Worm (Caenorhabditis elegans) whole organism, young adult: Measurements from ENCODE around the gene srg-2.
A peak's percentile ranks its signal among the peaks of the same experiment; 100 is the strongest.

ENCODE experiments used
- B0336.3 ChIP-seq: fragments of 200-800 bp; sonication (Bioruptor generic); IDR thresholded peaks from 2 replicates; pipeline ENCODE4 v1.3.6; 2022; ENCODE audit warnings: missing genetic modification characterization, missing compliant biosample characterization
- F10E7.11 ChIP-seq: sonication (generic microtip); optimal IDR thresholded peaks from 2 replicates; lab custom pipeline; 2017; ENCODE audit warnings: mild to moderate bottlenecking, missing genetic modification characterization, moderate library complexity, missing compliant biosample characterization
- F33H1.4 ChIP-seq: fragments of 200-800 bp; sonication (Bioruptor generic); IDR thresholded peaks from 2 replicates; pipeline ENCODE4 v1.3.6; 2022; ENCODE audit warnings: missing genetic modification reagents, missing genetic modification characterization, missing compliant biosample characterization
- F37B4.10 ChIP-seq: fragments of 200-800 bp; sonication (Bioruptor generic); IDR thresholded peaks from 2 replicates; pipeline ENCODE4 v1.3.6; 2022; ENCODE audit warnings: missing genetic modification characterization, missing compliant biosample characterization
- F57A8.1 ChIP-seq: fragments of 200-800 bp; sonication (Bioruptor generic); optimal IDR thresholded peaks from 2 replicates; lab custom pipeline; 2018; ENCODE audit warnings: mild to moderate bottlenecking, missing genetic modification characterization, moderate library complexity, missing compliant biosample characterization
- K11D2.4 ChIP-seq: fragments of 200-800 bp; sonication (Bioruptor generic); IDR thresholded peaks from 2 replicates; pipeline ENCODE4 v1.3.6; 2022; ENCODE audit warnings: missing genetic modification reagents, missing genetic modification characterization, missing compliant biosample characterization
- Y53G8AR.9 ChIP-seq: fragments of 200-800 bp; sonication (Bioruptor generic); conservative IDR thresholded peaks from 2 replicates; pipeline ENCODE4 v1.3.6; 2022; ENCODE audit warnings: missing genetic modification reagents, missing genetic modification characterization, missing compliant biosample characterization
- Y67H2A.10 ChIP-seq: fragments of 200-800 bp; sonication (Bioruptor generic); conservative IDR thresholded peaks from 2 replicates; pipeline ENCODE4 v1.3.6; 2022; ENCODE audit warnings: missing genetic modification reagents, missing genetic modification characterization, missing compliant biosample characterization
- Y79H2A.3 ChIP-seq: fragments of 200-800 bp; sonication (Bioruptor generic); conservative IDR thresholded peaks from 2 replicates; pipeline ENCODE4 v1.3.6; 2022; ENCODE audit warnings: missing genetic modification reagents, missing genetic modification characterization, missing compliant biosample characterization
- ZK185.1 ChIP-seq: sonication (generic microtip); optimal IDR thresholded peaks from 2 replicates; lab custom pipeline; 2016; ENCODE audit warnings: mild to moderate bottlenecking, missing genetic modification characterization, missing compliant biosample characterization; ENCODE audit not compliant: poor library complexity, severe bottlenecking
- athp-1 ChIP-seq: sonication (generic microtip); optimal IDR thresholded peaks from 2 replicates; lab custom pipeline; 2017; ENCODE audit warnings: mild to moderate bottlenecking, missing genetic modification characterization, missing compliant biosample characterization
- bed-2 ChIP-seq: fragments of 200-800 bp; sonication (Bioruptor generic); IDR thresholded peaks from 2 replicates; pipeline ENCODE4 v1.3.6; 2022; ENCODE audit warnings: missing genetic modification reagents, missing genetic modification characterization, missing compliant biosample characterization
- cebp-1 ChIP-seq, 2 experiments: fragments of 200-800 bp in 1 of 2; sonication (Bioruptor generic) in 1 of 2; sonication (generic microtip) in 1 of 2; IDR thresholded peaks in 1 of 2; optimal IDR thresholded peaks in 1 of 2; 2 replicates each; pipeline versions ENCODE4 v1.3.6 to Lab custom; 2017 to 2022; ENCODE audit warnings: missing compliant biosample characterization in 2 of 2, missing genetic modification characterization in 2 of 2, mild to moderate bottlenecking in 1 of 2, missing genetic modification reagents in 1 of 2, moderate library complexity in 1 of 2
- ceh-27 ChIP-seq: fragments of 200-800 bp; sonication (Bioruptor generic); optimal IDR thresholded peaks from 2 replicates; lab custom pipeline; 2018; ENCODE audit warnings: mild to moderate bottlenecking, missing genetic modification characterization, moderate library complexity, missing compliant biosample characterization
- egl-18 ChIP-seq: fragments of 200-800 bp; sonication (Bioruptor generic); IDR thresholded peaks from 2 replicates; pipeline ENCODE4 v1.3.6; 2022; ENCODE audit warnings: missing genetic modification reagents, missing genetic modification characterization, missing compliant biosample characterization
- egl-44 ChIP-seq: fragments of 200-800 bp; sonication (Bioruptor generic); IDR thresholded peaks from 2 replicates; pipeline ENCODE4 v1.3.6; 2022; ENCODE audit warnings: missing genetic modification reagents, missing genetic modification characterization, missing compliant biosample characterization
- him-1 ChIP-seq: sonication (generic microtip); optimal IDR thresholded peaks from 2 replicates; lab custom pipeline; 2016; ENCODE audit warnings: missing genotype, missing genetic modification reagents, missing genetic modification characterization, missing compliant biosample characterization
- hrde-1 ChIP-seq: sonication (generic microtip); optimal IDR thresholded peaks from 2 replicates; lab custom pipeline; 2016; ENCODE audit warnings: missing genetic modification characterization, mild to moderate bottlenecking, missing compliant biosample characterization, moderate library complexity, missing genotype, missing genetic modification reagents, borderline replicate concordance
- hsf-1 ChIP-seq: fragments of 200-800 bp; sonication (Bioruptor generic); IDR thresholded peaks from 2 replicates; pipeline ENCODE4 v1.3.6; 2022; ENCODE audit warnings: missing genetic modification reagents, missing genetic modification characterization, missing compliant biosample characterization
- madf-3 ChIP-seq: fragments of 200-800 bp; sonication (Bioruptor generic); IDR thresholded peaks from 2 replicates; pipeline ENCODE4 v1.3.6; 2022; ENCODE audit warnings: missing genetic modification reagents, missing genetic modification characterization, missing compliant biosample characterization
- madf-8 ChIP-seq: fragments of 200-800 bp; sonication (Bioruptor generic); conservative IDR thresholded peaks from 2 replicates; pipeline ENCODE4 v1.3.6; 2022; ENCODE audit warnings: missing genetic modification reagents, missing genetic modification characterization, missing compliant biosample characterization
- nhr-27 ChIP-seq: fragments of 200-800 bp; sonication (Bioruptor generic); optimal IDR thresholded peaks from 2 replicates; lab custom pipeline; 2018; ENCODE audit warnings: mild to moderate bottlenecking, missing genetic modification characterization, moderate library complexity, missing compliant biosample characterization
- nhr-80 ChIP-seq: sonication (generic microtip); optimal IDR thresholded peaks from 2 replicates; lab custom pipeline; 2016; ENCODE audit warnings: missing genetic modification characterization, missing compliant biosample characterization
- nhr-90 ChIP-seq: sonication (generic microtip); optimal IDR thresholded peaks from 2 replicates; lab custom pipeline; 2016; ENCODE audit warnings: missing genotype, mild to moderate bottlenecking, missing genetic modification characterization, missing compliant biosample characterization
- pha-4 ChIP-seq: fragments of 150-350 bp; sonication (generic microtip); optimal IDR thresholded peaks from 2 replicates; lab custom pipeline; 2014; ENCODE audit warnings: missing biosample characterization, missing genetic modification reagents, missing genetic modification characterization
- rpc-1 ChIP-seq, 2 experiments: fragments of 150-350 bp in 1 of 2; sonication (generic microtip) in 1 of 2; optimal IDR thresholded peaks; 2 replicates each; lab custom pipeline; 2014 to 2018; ENCODE audit warnings: missing biosample characterization in 1 of 2, missing genetic modification characterization in 1 of 2, missing genetic modification reagents in 1 of 2, missing genotype in 1 of 2
- sdz-38 ChIP-seq: sonication (generic microtip); optimal IDR thresholded peaks from 2 replicates; lab custom pipeline; 2016; ENCODE audit warnings: missing genotype, missing genetic modification characterization, missing compliant biosample characterization
- snpc-1.3 ChIP-seq: sonication (generic microtip); optimal IDR thresholded peaks from 2 replicates; lab custom pipeline; 2017; ENCODE audit warnings: missing genetic modification characterization, mild to moderate bottlenecking, missing compliant biosample characterization, antibody characterized with exemption, moderate library complexity, missing genotype, missing genetic modification reagents; ENCODE audit not compliant: insufficient read depth
- snpc-4 ChIP-seq, 5 experiments: fragments of 150-350 bp in 1 of 5; sonication (generic microtip) in 4 of 5; optimal IDR thresholded peaks; 2 replicates each; lab custom pipeline; 2014 to 2018; ENCODE audit warnings: missing genetic modification characterization in 5 of 5, missing biosample characterization in 3 of 5, antibody characterized with exemption in 2 of 5, mild to moderate bottlenecking in 2 of 5, missing compliant biosample characterization in 2 of 5, missing genotype in 2 of 5, moderate library complexity in 2 of 5, missing genetic modification reagents in 1 of 5
- somi-1 ChIP-seq: fragments of 200-800 bp; sonication (Bioruptor generic); optimal IDR thresholded peaks from 2 replicates; lab custom pipeline; 2018; ENCODE audit warnings: mild to moderate bottlenecking, missing genetic modification characterization, missing compliant biosample characterization
- tbp1 ChIP-seq: fragments of 200-800 bp; sonication (Bioruptor generic); optimal IDR thresholded peaks from 2 replicates; lab custom pipeline; 2018; ENCODE audit warnings: mild to moderate bottlenecking, missing genetic modification characterization, missing compliant biosample characterization
- tbx-9 ChIP-seq: sonication (generic microtip); optimal IDR thresholded peaks from 2 replicates; lab custom pipeline; 2016; ENCODE audit warnings: borderline replicate concordance, missing genetic modification characterization, inconsistent platforms, missing compliant biosample characterization
- tlf-1 ChIP-seq: fragments of 200-800 bp; sonication (Bioruptor generic); optimal IDR thresholded peaks from 2 replicates; lab custom pipeline; 2018; ENCODE audit warnings: mild to moderate bottlenecking, missing genetic modification characterization, missing compliant biosample characterization
- zim-3 ChIP-seq: sonication (generic microtip); optimal IDR thresholded peaks from 2 replicates; lab custom pipeline; 2017; ENCODE audit warnings: mild to moderate bottlenecking, missing genetic modification characterization, moderate library complexity, missing compliant biosample characterization
- ztf-26 ChIP-seq: sonication (generic microtip); optimal IDR thresholded peaks from 2 replicates; lab custom pipeline; 2017; ENCODE audit warnings: missing genetic modification characterization, missing compliant biosample characterization
- ztf-6 ChIP-seq: fragments of 200-800 bp; sonication (Bioruptor generic); IDR thresholded peaks from 2 replicates; pipeline ENCODE4 v1.3.6; 2022; ENCODE audit warnings: missing genetic modification reagents, missing genetic modification characterization, missing compliant biosample characterization

srg-2 gene

ce11 chrIII:6278301-6278827 is 18.3 kb upstream of the srg-2 start, which contains the start of gene C18F10.7 (continued):
- TF ChIP-seq ZK185.1 (tag; lab: Kevin White, UChicago) (no peak), athp-1 (tag; lab: Kevin White, UChicago) (peak; percentile 36), madf-8 (GFP tag; lab: Robert Waterston, UW) (peak; percentile 20; the same call in 1 of the 2 replicates), egl-44 (GFP tag; lab: Robert Waterston, UW) (no peak), zim-3 (tag; lab: Kevin White, UChicago) (no peak), hrde-1 (tag; lab: Kevin White, UChicago) (no peak), egl-18 (GFP tag; lab: Robert Waterston, UW) (no peak), tlf-1 (GFP tag; lab: Kevin White, UChicago) (no peak), cebp-1 (GFP tag; IDR thresholded peaks at IDR 0.05; lab: Robert Waterston, UW) (peak; percentile 54; the same call in 1 of the 2 replicates), cebp-1 (tag; optimal IDR thresholded peaks at IDR 0.05; lab: Kevin White, UChicago) (peak; percentile 86), sdz-38 (tag; lab: Kevin White, UChicago) (no peak), F57A8.1 (GFP tag; lab: Kevin White, UChicago) (no peak), bed-2 (GFP tag; lab: Robert Waterston, UW) (no peak), nhr-80 (tag; lab: Kevin White, UChicago) (peak; percentile 8), Y53G8AR.9 (peak; percentile 42; the same call in 1 of the 2 replicates), F10E7.11 (tag; lab: Kevin White, UChicago) (no peak), him-1 (tag; lab: Kevin White, UChicago) (peak; percentile 2), ceh-27 (no peak), somi-1 (no peak), F33H1.4 (GFP tag; lab: Robert Waterston, UW) (peak; percentile 47), K11D2.4 (GFP tag; lab: Robert Waterston, UW) (no peak), tbx-9 (tag; lab: Kevin White, UChicago) (no peak), tbp1 (GFP tag; lab: Kevin White, UChicago) (peak; percentile 38), rpc-1 (optimal IDR thresholded peaks at IDR 0.05; lab: Kevin White, UChicago) (no peak), rpc-1 (tag; optimal IDR thresholded peaks at IDR 0.05; lab: Kevin White, UChicago) (no peak), snpc-1.3 (tag; lab: Kevin White, UChicago) (peak; percentile 83), Y67H2A.10 (GFP tag; lab: Robert Waterston, UW) (no peak), B0336.3 (GFP tag; lab: Robert Waterston, UW) (peak; percentile 58), Y79H2A.3 (GFP tag; lab: Robert Waterston, UW) (no peak), F37B4.10 (no peak)

ce11 chrIII:6272868-6273267 is 12.9 kb upstream of the srg-2 start, which contains the start of gene C18F10.2:
Gene C18F10.2, plus strand, starts transcription at chrIII:6273168.
- TF ChIP-seq nhr-90 (no peak), snpc-4 (GFP tag; optimal IDR thresholded peaks at IDR 0.05; lab: Kevin White, UChicago) (no peak), snpc-4 (tag; optimal IDR thresholded peaks at IDR 0.05; lab: Kevin White, UChicago) (no peak), hsf-1 (GFP tag; lab: Robert Waterston, UW) (no peak), madf-3 (GFP tag; lab: Robert Waterston, UW) (no peak), Y79H2A.3 (GFP tag; lab: Robert Waterston, UW) (no peak), F37B4.10 (no peak), F57A8.1 (GFP tag; lab: Kevin White, UChicago) (no peak), ztf-6 (no peak), egl-18 (GFP tag; lab: Robert Waterston, UW) (no peak), nhr-27 (tag; lab: Kevin White, UChicago) (no peak), somi-1 (no peak), pha-4 (no peak), ztf-26 (tag; lab: Kevin White, UChicago) (no peak), K11D2.4 (GFP tag; lab: Robert Waterston, UW) (no peak), madf-8 (GFP tag; lab: Robert Waterston, UW) (no peak)
